Fruit fly (Drosophila melanogaster): ENCODE results near the gene CG11663.

- TF ChIP-seq insv (optimal IDR thresholded peaks at IDR 0.05) (no peak), psq (optimal IDR thresholded peaks at IDR 0.05) (no peak), ttk (optimal IDR thresholded peaks at IDR 0.05) (no peak), Myc (optimal IDR thresholded peaks at IDR 0.05) (no peak)
These were observed 6.6 kb downstream of the CG11663 start for dm6 chrX:900725-901345.

Data from Kc167 (cell line).